Fruit fly (Drosophila melanogaster) whole organism, embryonic: ENCODE data around the gene CG34117.

ENCODE experiments used
- Atf-2 ChIP-seq: fragments of 200-800 bp; sonication (Bioruptor generic); optimal IDR thresholded peaks from 2 replicates; lab custom pipeline; 2016; ENCODE audit warnings: missing biosample characterization, missing genetic modification characterization
- Bteb2 ChIP-seq: fragments of 200-800 bp; sonication (Bioruptor generic); optimal IDR thresholded peaks from 2 replicates; lab custom pipeline; 2016; ENCODE audit warnings: missing biosample characterization, missing genetic modification characterization
- C15 ChIP-seq: fragments of 200-800 bp; sonication (Bioruptor generic); IDR thresholded peaks from 3 replicates; pipeline ENCODE4 v1.3.6; 2022; ENCODE audit warnings: missing biosample characterization, missing genetic modification characterization
- CG1024 ChIP-seq: fragments of 200-800 bp; sonication (Bioruptor generic); IDR thresholded peaks from 2 replicates; pipeline ENCODE4 v1.3.6; 2022; ENCODE audit warnings: missing biosample characterization, missing genetic modification characterization
- CG10366 ChIP-seq: fragments of 200-800 bp; sonication (Bioruptor generic); IDR thresholded peaks from 2 replicates; pipeline ENCODE4 v1.3.6; 2022; ENCODE audit warnings: missing biosample characterization, missing genetic modification characterization
- CG11696 ChIP-seq: fragments of 200-800 bp; sonication (Bioruptor generic); IDR thresholded peaks from 2 replicates; pipeline ENCODE4 v1.3.6; 2022; ENCODE audit warnings: missing biosample characterization, missing genetic modification characterization
- CG1233 ChIP-seq: fragments of 200-800 bp; sonication (Bioruptor generic); optimal IDR thresholded peaks from 4 replicates; lab custom pipeline; 2018; ENCODE audit warnings: missing biosample characterization, mild to moderate bottlenecking, missing genetic modification characterization
- CG12744 ChIP-seq: fragments of 200-800 bp; sonication (Bioruptor generic); optimal IDR thresholded peaks from 2 replicates; lab custom pipeline; 2016; ENCODE audit warnings: missing biosample characterization, missing genetic modification characterization
- CG13123 ChIP-seq: fragments of 200-800 bp; sonication (Bioruptor generic); optimal IDR thresholded peaks from 2 replicates; lab custom pipeline; 2016; ENCODE audit warnings: missing biosample characterization, missing genetic modification characterization
- CG13287 ChIP-seq: fragments of 200-800 bp; sonication (Bioruptor generic); IDR thresholded peaks from 2 replicates; pipeline ENCODE4 v1.3.6; 2022; ENCODE audit warnings: missing biosample characterization, missing genetic modification characterization; ENCODE audit not compliant: partially characterized antibody
- CG1603 ChIP-seq: fragments of 200-800 bp; sonication (Bioruptor generic); optimal IDR thresholded peaks from 2 replicates; lab custom pipeline; 2019; ENCODE audit warnings: missing biosample characterization, mild to moderate bottlenecking, missing genetic modification characterization, moderate library complexity
- CG17359 ChIP-seq: fragments of 200-800 bp; sonication (Bioruptor generic); optimal IDR thresholded peaks from 3 replicates; lab custom pipeline; 2018; ENCODE audit warnings: missing biosample characterization, mild to moderate bottlenecking, missing genetic modification characterization, moderate library complexity
- CG2875 ChIP-seq: fragments of 200-800 bp; sonication (Bioruptor generic); optimal IDR thresholded peaks from 2 replicates; lab custom pipeline; 2017; ENCODE audit warnings: missing biosample characterization, mild to moderate bottlenecking, missing genetic modification characterization, missing genetic modification reagents
- CG4617 ChIP-seq: fragments of 200-800 bp; sonication (Bioruptor generic); optimal IDR thresholded peaks from 3 replicates; lab custom pipeline; 2016; ENCODE audit warnings: missing biosample characterization, missing genetic modification characterization, borderline replicate concordance
- CG6175 ChIP-seq: fragments of 200-800 bp; sonication (Bioruptor generic); IDR thresholded peaks from 3 replicates; pipeline ENCODE4 v1.3.6; 2022; ENCODE audit warnings: missing biosample characterization, missing genetic modification characterization
- CG7271 ChIP-seq: fragments of 200-800 bp; sonication (Bioruptor generic); optimal IDR thresholded peaks from 2 replicates; lab custom pipeline; 2018; ENCODE audit warnings: missing biosample characterization, mild to moderate bottlenecking, missing genetic modification characterization, moderate library complexity
- CG7987 ChIP-seq: fragments of 200-800 bp; sonication (Bioruptor generic); optimal IDR thresholded peaks from 2 replicates; lab custom pipeline; 2018; ENCODE audit warnings: missing biosample characterization, mild to moderate bottlenecking, missing genetic modification characterization, moderate library complexity
- CG8765 ChIP-seq: fragments of 200-800 bp; sonication (Bioruptor generic); IDR thresholded peaks from 2 replicates; pipeline ENCODE4 v1.3.6; 2022; ENCODE audit warnings: missing biosample characterization, missing genetic modification characterization
- CG8924 ChIP-seq: fragments of 200-800 bp; optimal IDR thresholded peaks from 3 replicates; lab custom pipeline; 2019; ENCODE audit warnings: missing biosample characterization, mild to moderate bottlenecking, missing genetic modification characterization, moderate library complexity
- CG8944 ChIP-seq: fragments of 200-800 bp; sonication (Bioruptor generic); optimal IDR thresholded peaks from 3 replicates; lab custom pipeline; 2016; ENCODE audit warnings: missing biosample characterization, missing genetic modification characterization
- CG9817 ChIP-seq: fragments of 200-800 bp; sonication (Bioruptor generic); optimal IDR thresholded peaks from 2 replicates; lab custom pipeline; 2018; ENCODE audit warnings: missing biosample characterization, mild to moderate bottlenecking, missing genetic modification characterization, moderate library complexity
- CHES-1-like ChIP-seq: fragments of 200-800 bp; sonication (Bioruptor generic); optimal IDR thresholded peaks from 2 replicates; lab custom pipeline; 2016; ENCODE audit warnings: missing biosample characterization, missing genetic modification characterization
- GATAe ChIP-seq: fragments of 200-800 bp; sonication (Bioruptor generic); conservative IDR thresholded peaks from 2 replicates; pipeline ENCODE4 v1.3.6; 2022; ENCODE audit warnings: missing biosample characterization, missing genetic modification characterization
- HLH3B ChIP-seq: fragments of 200-800 bp; sonication (Bioruptor generic); IDR thresholded peaks from 2 replicates; pipeline ENCODE4 v1.3.6; 2022; ENCODE audit warnings: missing biosample characterization, missing genetic modification characterization
- Hey ChIP-seq: fragments of 200-800 bp; sonication (Bioruptor generic); optimal IDR thresholded peaks from 3 replicates; lab custom pipeline; 2018; ENCODE audit warnings: missing biosample characterization, mild to moderate bottlenecking, missing genetic modification characterization
- Jarid2 ChIP-seq: fragments of 200-800 bp; sonication (Bioruptor generic); optimal IDR thresholded peaks from 3 replicates; lab custom pipeline; 2017; ENCODE audit warnings: mild to moderate bottlenecking, missing biosample characterization, missing genetic modification reagents, missing genetic modification characterization
- Oli ChIP-seq: fragments of 200-800 bp; sonication (Bioruptor generic); optimal IDR thresholded peaks from 2 replicates; lab custom pipeline; 2018; ENCODE audit warnings: missing biosample characterization, mild to moderate bottlenecking, missing genetic modification characterization, moderate library complexity
- Sin3A ChIP-seq: fragments of >200 bp; optimal IDR thresholded peaks from 2 replicates; lab custom pipeline; 2018
- Sox100B ChIP-seq: fragments of 200-800 bp; sonication (Bioruptor generic); optimal IDR thresholded peaks from 3 replicates; lab custom pipeline; 2018; ENCODE audit warnings: missing biosample characterization, mild to moderate bottlenecking, missing genetic modification characterization
- Sry-β ChIP-seq: fragments of 200-800 bp; sonication (Bioruptor generic); optimal IDR thresholded peaks from 2 replicates; lab custom pipeline; 2018; ENCODE audit warnings: missing biosample characterization, mild to moderate bottlenecking, missing genetic modification characterization, moderate library complexity
- Xrp1 ChIP-seq: fragments of 200-800 bp; sonication (Bioruptor generic); IDR thresholded peaks from 2 replicates; pipeline ENCODE4 v1.3.6; 2022; ENCODE audit warnings: missing biosample characterization, missing genetic modification characterization
- az2 ChIP-seq: fragments of 200-800 bp; sonication (Bioruptor generic); optimal IDR thresholded peaks from 3 replicates; lab custom pipeline; 2016; ENCODE audit warnings: missing biosample characterization, missing genetic modification characterization
- cad ChIP-seq: fragments of >200 bp; optimal IDR thresholded peaks from 2 replicates; lab custom pipeline; 2017; ENCODE audit warnings: missing biosample characterization, missing genetic modification characterization
- dysf ChIP-seq: fragments of 200-800 bp; sonication (Bioruptor generic); IDR thresholded peaks from 3 replicates; pipeline ENCODE4 v1.3.6; 2022; ENCODE audit warnings: missing biosample characterization, missing genetic modification characterization
- esg ChIP-seq: fragments of 200-800 bp; sonication (Bioruptor generic); conservative IDR thresholded peaks from 2 replicates; pipeline ENCODE4 v1.3.6; 2022; ENCODE audit warnings: missing biosample characterization, missing genetic modification characterization
- eve ChIP-seq, 2 experiments: fragments of >200 bp; optimal IDR thresholded peaks; 2 replicates each; lab custom pipeline; 2017; ENCODE audit warnings: missing biosample characterization in 2 of 2, missing genetic modification characterization in 2 of 2
- exex ChIP-seq: fragments of 200-800 bp; sonication (Bioruptor generic); optimal IDR thresholded peaks from 4 replicates; lab custom pipeline; 2018; ENCODE audit warnings: missing biosample characterization, mild to moderate bottlenecking, missing genetic modification characterization, moderate library complexity
- hbn ChIP-seq: fragments of 200-800 bp; sonication (Bioruptor generic); IDR thresholded peaks from 2 replicates; pipeline ENCODE4 v1.3.6; 2022; ENCODE audit warnings: missing biosample characterization, missing genetic modification characterization; ENCODE audit not compliant: partially characterized antibody
- jigr1 ChIP-seq: fragments of 200-800 bp; sonication (Bioruptor generic); IDR thresholded peaks from 3 replicates; pipeline ENCODE4 v1.3.6; 2022; ENCODE audit warnings: missing biosample characterization, missing genetic modification characterization
- nerfin-2 ChIP-seq: fragments of 200-800 bp; sonication (Bioruptor generic); IDR thresholded peaks from 2 replicates; pipeline ENCODE4 v1.3.6; 2022; ENCODE audit warnings: missing biosample characterization, missing genetic modification characterization; ENCODE audit not compliant: partially characterized antibody
- odd ChIP-seq: fragments of 200-800 bp; sonication (Bioruptor generic); optimal IDR thresholded peaks from 2 replicates; lab custom pipeline; 2017; ENCODE audit warnings: missing biosample characterization, mild to moderate bottlenecking, missing genetic modification characterization
- pita ChIP-seq: fragments of 200-800 bp; sonication (Bioruptor generic); optimal IDR thresholded peaks from 2 replicates; lab custom pipeline; 2017; ENCODE audit warnings: missing biosample characterization, mild to moderate bottlenecking, missing genetic modification characterization
- pnt ChIP-seq: fragments of 200-800 bp; sonication (Bioruptor generic); optimal IDR thresholded peaks from 3 replicates; lab custom pipeline; 2016; ENCODE audit warnings: missing biosample characterization, missing genetic modification characterization
- seq ChIP-seq: fragments of 200-800 bp; sonication (Bioruptor generic); IDR thresholded peaks from 2 replicates; pipeline ENCODE4 v1.3.6; 2022; ENCODE audit warnings: missing biosample characterization, missing genetic modification characterization
- shn ChIP-seq: fragments of 200-800 bp; sonication (Bioruptor generic); optimal IDR thresholded peaks from 3 replicates; lab custom pipeline; 2016; ENCODE audit warnings: missing biosample characterization, missing genetic modification characterization
- slbo ChIP-seq: fragments of 200-800 bp; sonication (Bioruptor generic); IDR thresholded peaks from 2 replicates; pipeline ENCODE4 v1.3.6; 2022; ENCODE audit warnings: missing biosample characterization, missing genetic modification characterization
- slp2 ChIP-seq: fragments of 200-800 bp; sonication (Bioruptor generic); optimal IDR thresholded peaks from 2 replicates; lab custom pipeline; 2016; ENCODE audit warnings: missing biosample characterization, missing genetic modification characterization
- unpg ChIP-seq: fragments of 200-800 bp; sonication (Bioruptor generic); optimal IDR thresholded peaks from 3 replicates; lab custom pipeline; 2018; ENCODE audit warnings: missing biosample characterization, mild to moderate bottlenecking, missing genetic modification characterization, moderate library complexity
- wor ChIP-seq: fragments of 200-800 bp; sonication (Bioruptor generic); IDR thresholded peaks from 2 replicates; pipeline ENCODE4 v1.3.6; 2022; ENCODE audit warnings: missing biosample characterization, missing genetic modification characterization
- z ChIP-seq: fragments of 200-800 bp; sonication (Bioruptor generic); IDR thresholded peaks from 3 replicates; pipeline ENCODE4 v1.3.6; 2022; ENCODE audit warnings: missing biosample characterization, missing genetic modification characterization
- zen ChIP-seq: fragments of 200-800 bp; sonication (Bioruptor generic); optimal IDR thresholded peaks from 3 replicates; lab custom pipeline; 2018; ENCODE audit warnings: missing biosample characterization, mild to moderate bottlenecking, missing genetic modification characterization, moderate library complexity

CG34117 gene

DNA sequence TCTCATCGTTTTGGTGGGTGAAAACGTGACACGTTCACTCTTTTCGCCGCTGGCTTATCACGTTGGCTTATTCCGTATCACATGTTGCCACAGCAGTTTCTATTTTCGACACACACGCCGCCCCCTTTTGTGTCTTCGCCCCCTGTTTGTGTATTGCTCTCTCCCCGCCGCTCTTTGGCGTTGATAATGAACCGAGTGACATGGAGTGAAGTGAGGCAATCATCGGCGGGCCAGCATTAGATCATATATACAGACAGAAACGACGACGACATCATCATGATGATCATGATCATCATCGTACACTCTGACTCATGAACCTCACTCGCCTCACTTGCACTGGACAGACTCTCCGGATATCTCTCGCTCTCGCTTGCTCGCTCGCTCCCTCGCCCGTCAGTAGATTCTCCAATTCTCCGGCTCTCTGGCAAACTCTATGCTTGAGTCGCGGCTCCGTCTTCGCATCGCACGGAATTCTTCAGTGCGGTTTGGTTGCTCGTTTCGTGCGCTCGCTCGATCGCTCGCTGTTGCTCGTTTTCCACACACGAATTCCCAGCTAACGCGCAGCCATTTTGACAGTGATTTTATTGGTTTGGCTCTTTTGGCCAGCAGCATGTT lies 36.6 kb upstream of the CG34117 start (continued):
- TF ChIP-seq CG13287 (GFP tag; lab: Robert Waterston, UW) (peak; percentile 53; the same call in 1 of the 2 replicates), unpg (GFP tag; lab: Kevin White, UChicago) (no peak), CG1233 (no peak), CG8944 (GFP tag; lab: Kevin White, UChicago) (no peak), slp2 (GFP tag; lab: Kevin White, UChicago) (no peak), hbn (GFP tag; lab: Robert Waterston, UW) (peak; percentile 39), nerfin-2 (no peak), CG1024 (GFP tag; lab: Robert Waterston, UW) (no peak), seq (GFP tag; lab: Robert Waterston, UW) (0 out of 2 replicates have a peak, but pooled peaks have one; percentile 13), zen (tag; lab: Kevin White, UChicago) (no peak), CG12744 (GFP tag; lab: Kevin White, UChicago) (no peak), esg (no peak), exex (tag; lab: Kevin White, UChicago) (peak; percentile 18), Jarid2 (peak; percentile 86), CG2875 (no peak), Oli (tag; lab: Kevin White, UChicago) (no peak), CG1603 (tag; lab: Kevin White, UChicago) (no peak), CG10366 (GFP tag; lab: Robert Waterston, UW) (no peak), Bteb2 (no peak), Sin3A (lab: Kevin White, UChicago) (no peak), cad (GFP tag; lab: Kevin White, UChicago) (no peak), HLH3B (no peak), Sry-β (GFP tag; lab: Kevin White, UChicago) (no peak), CG4617 (no peak), Sox100B (GFP tag; lab: Kevin White, UChicago) (no peak), Xrp1 (GFP tag; lab: Robert Waterston, UW) (peak; percentile 4; the same call in 1 of the 2 replicates), jigr1 (no peak), CHES-1-like (peak; percentile 4), odd (GFP tag; lab: Kevin White, UChicago) (peak; percentile 10), CG8924 (no peak), CG11696 (GFP tag; lab: Robert Waterston, UW) (no peak), shn (GFP tag; lab: Kevin White, UChicago) (no peak), CG17359 (no peak), pnt (GFP tag; lab: Kevin White, UChicago) (no peak), dysf (GFP tag; lab: Robert Waterston, UW) (no peak), GATAe (GFP tag; lab: Robert Waterston, UW) (0 out of 2 replicates have a peak, but pooled peaks have one; percentile 29), CG13123 (no peak), Atf-2 (GFP tag; lab: Kevin White, UChicago) (no peak), C15 (GFP tag; lab: Robert Waterston, UW) (no peak), CG7987 (GFP tag; lab: Kevin White, UChicago) (no peak), CG6175 (GFP tag; lab: Robert Waterston, UW) (peak; percentile 97), az2 (no peak), eve (GFP tag; optimal IDR thresholded peaks at IDR 0.05; lab: Kevin White, UChicago) (no peak), Hey (tag; lab: Kevin White, UChicago) (peak; percentile 24), pita (GFP tag; lab: Kevin White, UChicago) (no peak), CG7271 (tag; lab: Kevin White, UChicago) (no peak), CG9817 (tag; lab: Kevin White, UChicago) (no peak), slbo (0 out of 2 replicates have a peak, but pooled peaks have one; percentile 25), wor (GFP tag; lab: Robert Waterston, UW) (no peak), CG8765 (GFP tag; lab: Robert Waterston, UW) (no peak), z (GFP tag; lab: Robert Waterston, UW) (peak; percentile 87)
